Worm (Caenorhabditis elegans): ENCODE results near the gene dnj-1.

- TF ChIP-seq ztf-11 (tag; optimal IDR thresholded peaks at IDR 0.05) (no peak), daf-19 (GFP tag; conservative IDR thresholded peaks at IDR 0.05) (no peak), unc-130 (GFP tag; optimal IDR thresholded peaks at IDR 0.05) (no peak), dve-1 (tag; optimal IDR thresholded peaks at IDR 0.05; ENCODE audit: insufficient read depth) (no peak), nhr-237 (tag; optimal IDR thresholded peaks at IDR 0.05) (no peak), pqm-1 (tag; optimal IDR thresholded peaks at IDR 0.05) (no peak), spr-1 (tag; optimal IDR thresholded peaks at IDR 0.05) (no peak)
Measured at ce11 chrIV:11332751-11333150, 33.9 kb downstream of the dnj-1 start, which contains the start of gene sart-3.
